Worm (Caenorhabditis elegans) whole organism, L4 larva: ENCODE measurements around the gene F09B9.4.

Experiments used
- D1046.2 ChIP-seq: fragments of 200-800 bp; sonication (Bioruptor generic); IDR thresholded peaks from 2 replicates; pipeline ENCODE4 v1.3.6; 2022; ENCODE audit warnings: missing genetic modification characterization, missing compliant biosample characterization
- F10B5.3 ChIP-seq: sonication (generic microtip); optimal IDR thresholded peaks from 2 replicates; lab custom pipeline; 2016; ENCODE audit warnings: mild to moderate bottlenecking, missing genetic modification characterization, missing compliant biosample characterization
- F44E2.7 ChIP-seq: fragments of 200-800 bp; sonication (Bioruptor generic); IDR thresholded peaks from 2 replicates; pipeline ENCODE4 v2.1.2; 2022; ENCODE audit warnings: missing genetic modification characterization, missing compliant biosample characterization
- T20F7.1 ChIP-seq: fragments of 200-800 bp; sonication (Bioruptor generic); optimal IDR thresholded peaks from 2 replicates; lab custom pipeline; 2018; ENCODE audit warnings: mild to moderate bottlenecking, missing genetic modification characterization, missing compliant biosample characterization
- Y75B8A.6 ChIP-seq: fragments of 200-800 bp; sonication (Bioruptor generic); IDR thresholded peaks from 2 replicates; pipeline ENCODE4 v1.3.6; 2022; ENCODE audit warnings: missing genetic modification reagents, missing genetic modification characterization, missing compliant biosample characterization
- ZK546.5 ChIP-seq, 2 experiments: sonication (generic microtip); optimal IDR thresholded peaks; 2 replicates each; lab custom pipeline; 2017; ENCODE audit warnings: missing biosample characterization in 2 of 2, missing genetic modification characterization in 2 of 2
- aha-1 ChIP-seq: fragments of 150-350 bp; peaks from one replicate; lab custom pipeline; 2014; ENCODE audit warnings: missing biosample characterization, missing genetic modification characterization
- ceh-20 ChIP-seq: fragments of 200-800 bp; sonication (Bioruptor generic); IDR thresholded peaks from 2 replicates; pipeline ENCODE4 v1.3.6; 2022; ENCODE audit warnings: missing genetic modification reagents, missing genetic modification characterization, missing compliant biosample characterization
- ceh-62 ChIP-seq: sonication (generic microtip); optimal IDR thresholded peaks from 2 replicates; lab custom pipeline; 2017; ENCODE audit warnings: missing biosample characterization, missing genetic modification characterization
- ces-1 ChIP-seq: fragments of 150-350 bp; sonication (generic microtip); optimal IDR thresholded peaks from 4 replicates; lab custom pipeline; 2014; ENCODE audit warnings: missing biosample characterization, missing genetic modification reagents, missing genetic modification characterization
- daf-16 ChIP-seq, 3 experiments: sonication (generic microtip); optimal IDR thresholded peaks; 2 replicates each; lab custom pipeline; 2016 to 2017; ENCODE audit warnings: missing genetic modification characterization in 3 of 3, missing genetic modification reagents in 3 of 3, mild to moderate bottlenecking in 2 of 3, missing compliant biosample characterization in 2 of 3, missing biosample characterization in 1 of 3, moderate library complexity in 1 of 3
- dmd-6 ChIP-seq: fragments of 200-800 bp; sonication (Bioruptor generic); IDR thresholded peaks from 2 replicates; pipeline ENCODE4 v1.3.6; 2022; ENCODE audit warnings: missing genetic modification reagents, missing genetic modification characterization, missing compliant biosample characterization
- dmd-8 ChIP-seq: fragments of 200-800 bp; sonication (Bioruptor generic); IDR thresholded peaks from 2 replicates; pipeline ENCODE4 v1.3.6; 2022; ENCODE audit warnings: missing genetic modification characterization, missing compliant biosample characterization
- dve-1 ChIP-seq: sonication (generic microtip); optimal IDR thresholded peaks from 2 replicates; lab custom pipeline; 2017; ENCODE audit warnings: antibody characterized with exemption, mild to moderate bottlenecking, missing genetic modification characterization, missing compliant biosample characterization; ENCODE audit not compliant: insufficient read depth
- hif-1 ChIP-seq, 2 experiments: sonication (generic microtip); optimal IDR thresholded peaks; 2 replicates each; lab custom pipeline; 2016 to 2017; ENCODE audit warnings: missing compliant biosample characterization in 2 of 2, missing genetic modification characterization in 2 of 2, missing genetic modification reagents in 2 of 2, missing genotype in 2 of 2, mild to moderate bottlenecking in 1 of 2
- hlh-11 ChIP-seq: fragments of 200-800 bp; sonication (Bioruptor generic); optimal IDR thresholded peaks from 2 replicates; lab custom pipeline; 2018; ENCODE audit warnings: mild to moderate bottlenecking, missing genetic modification characterization, missing compliant biosample characterization
- hlh-30 ChIP-seq: sonication (generic microtip); optimal IDR thresholded peaks from 2 replicates; lab custom pipeline; 2017; ENCODE audit warnings: antibody characterized with exemption, mild to moderate bottlenecking, missing genetic modification characterization, missing compliant biosample characterization; ENCODE audit not compliant: insufficient read depth
- hmg-1.1 ChIP-seq: fragments of 200-800 bp; sonication (Bioruptor generic); IDR thresholded peaks from 2 replicates; pipeline ENCODE4 v1.3.6; 2022; ENCODE audit warnings: missing genetic modification reagents, missing genetic modification characterization, missing compliant biosample characterization
- jun-1 ChIP-seq: fragments of 150-350 bp; optimal IDR thresholded peaks from 2 replicates; lab custom pipeline; 2014; ENCODE audit warnings: missing biosample characterization, missing genetic modification reagents, missing genetic modification characterization
- lim-7 ChIP-seq: fragments of 200-800 bp; sonication (Bioruptor generic); IDR thresholded peaks from 2 replicates; pipeline ENCODE4 v1.3.6; 2022; ENCODE audit warnings: missing genetic modification characterization, missing compliant biosample characterization
- lin-1 ChIP-seq: fragments of 200-800 bp; sonication (Bioruptor generic); IDR thresholded peaks from 2 replicates; pipeline ENCODE4 v1.3.6; 2022; ENCODE audit warnings: missing genetic modification reagents, missing genetic modification characterization, missing compliant biosample characterization
- lin-15B ChIP-seq: fragments of 150-350 bp; sonication (generic microtip); optimal IDR thresholded peaks from 3 replicates; lab custom pipeline; 2014; ENCODE audit warnings: missing biosample characterization, missing genetic modification characterization
- lsy-2 ChIP-seq, 2 experiments: fragments of 150-350 bp in 1 of 2; sonication (generic microtip) in 1 of 2; optimal IDR thresholded peaks; 2 replicates each; lab custom pipeline; 2014 to 2017; ENCODE audit warnings: missing biosample characterization in 2 of 2, missing genetic modification characterization in 2 of 2
- mdl-1 ChIP-seq, 2 experiments: fragments of 150-350 bp in 1 of 2; sonication (generic microtip) in 1 of 2; optimal IDR thresholded peaks; 2 replicates each; lab custom pipeline; 2014 to 2017; ENCODE audit warnings: missing biosample characterization in 2 of 2, missing genetic modification characterization in 2 of 2
- mdt-29 ChIP-seq: fragments of 200-800 bp; sonication (Bioruptor generic); IDR thresholded peaks from 2 replicates; pipeline ENCODE4 v1.3.6; 2022; ENCODE audit warnings: missing genetic modification reagents, missing genetic modification characterization, missing compliant biosample characterization
- mep-1 ChIP-seq: fragments of 150-350 bp; sonication (generic microtip); optimal IDR thresholded peaks from 3 replicates; lab custom pipeline; 2014; ENCODE audit warnings: missing biosample characterization, missing genetic modification characterization
- mes-2 ChIP-seq: sonication (generic microtip); optimal IDR thresholded peaks from 2 replicates; lab custom pipeline; 2016; ENCODE audit warnings: missing genotype, mild to moderate bottlenecking, missing genetic modification characterization, missing compliant biosample characterization; ENCODE audit not compliant: poor library complexity, severe bottlenecking
- mxl-2 ChIP-seq: fragments of 200-800 bp; sonication (Bioruptor generic); conservative IDR thresholded peaks from 2 replicates; pipeline ENCODE4 v1.3.6; 2022; ENCODE audit warnings: missing genetic modification reagents, missing genetic modification characterization, missing compliant biosample characterization
- nhr-10 ChIP-seq: fragments of 150-350 bp; optimal IDR thresholded peaks from 2 replicates; lab custom pipeline; 2014; ENCODE audit warnings: missing biosample characterization, missing genetic modification characterization
- nhr-102 ChIP-seq: sonication (generic microtip); optimal IDR thresholded peaks from 2 replicates; lab custom pipeline; 2016; ENCODE audit warnings: mild to moderate bottlenecking, missing genetic modification characterization, moderate library complexity, missing compliant biosample characterization
- nhr-11 ChIP-seq: fragments of 150-350 bp; optimal IDR thresholded peaks from 2 replicates; lab custom pipeline; 2014; ENCODE audit warnings: missing biosample characterization, missing genetic modification characterization
- nhr-111 ChIP-seq: fragments of 200-800 bp; sonication (Bioruptor generic); optimal IDR thresholded peaks from 2 replicates; lab custom pipeline; 2018; ENCODE audit warnings: mild to moderate bottlenecking, missing genetic modification characterization, missing compliant biosample characterization
- nhr-28 ChIP-seq: fragments of 150-350 bp; optimal IDR thresholded peaks from 2 replicates; lab custom pipeline; 2014; ENCODE audit warnings: missing biosample characterization, missing genetic modification characterization
- nhr-48 ChIP-seq: sonication (generic microtip); optimal IDR thresholded peaks from 2 replicates; lab custom pipeline; 2016; ENCODE audit warnings: mild to moderate bottlenecking, missing genetic modification characterization, missing compliant biosample characterization
- nhr-6 ChIP-seq: fragments of 150-350 bp; optimal IDR thresholded peaks from 2 replicates; lab custom pipeline; 2014; ENCODE audit warnings: missing biosample characterization, missing genetic modification characterization
- nhr-77 ChIP-seq: fragments of 150-350 bp; optimal IDR thresholded peaks from 2 replicates; lab custom pipeline; 2014; ENCODE audit warnings: missing biosample characterization, missing genetic modification characterization
- pha-4 ChIP-seq, 2 experiments: fragments of 150-350 bp in 1 of 2; fragments of 200-800 bp in 1 of 2; sonication (Bioruptor generic) in 1 of 2; IDR thresholded peaks in 1 of 2; optimal IDR thresholded peaks in 1 of 2; 2 replicates each; pipeline versions ENCODE4 v1.3.6 to Lab custom; 2014 to 2022; ENCODE audit warnings: missing genetic modification characterization in 2 of 2, missing genetic modification reagents in 2 of 2, missing biosample characterization in 1 of 2, missing compliant biosample characterization in 1 of 2
- php-3 ChIP-seq: fragments of 200-800 bp; sonication (Bioruptor generic); IDR thresholded peaks from 2 replicates; pipeline ENCODE4 v1.3.6; 2022; ENCODE audit warnings: missing genetic modification reagents, missing genetic modification characterization, missing compliant biosample characterization
- pqm-1 ChIP-seq: sonication (generic microtip); optimal IDR thresholded peaks from 2 replicates; lab custom pipeline; 2017; ENCODE audit warnings: missing biosample characterization, missing genetic modification characterization
- rbr-2 ChIP-seq: sonication (generic microtip); optimal IDR thresholded peaks from 2 replicates; lab custom pipeline; 2016; ENCODE audit warnings: missing genotype, missing genetic modification characterization, missing compliant biosample characterization
- saeg-2 ChIP-seq: fragments of 200-800 bp; sonication (Bioruptor generic); IDR thresholded peaks from 2 replicates; pipeline ENCODE4 v1.3.6; 2022; ENCODE audit warnings: missing genetic modification reagents, missing genetic modification characterization, missing compliant biosample characterization
- skn-1 ChIP-seq: fragments of 150-350 bp; optimal IDR thresholded peaks from 2 replicates; lab custom pipeline; 2014; ENCODE audit warnings: missing biosample characterization, missing genetic modification characterization
- snpc-4 ChIP-seq: fragments of 150-350 bp; optimal IDR thresholded peaks from 2 replicates; lab custom pipeline; 2014; ENCODE audit warnings: missing biosample characterization, missing genetic modification characterization
- spr-1 ChIP-seq: sonication (generic microtip); optimal IDR thresholded peaks from 2 replicates; lab custom pipeline; 2016; ENCODE audit warnings: mild to moderate bottlenecking, missing genetic modification characterization, missing compliant biosample characterization
- spr-3 ChIP-seq: fragments of 200-800 bp; sonication (Bioruptor generic); optimal IDR thresholded peaks from 2 replicates; lab custom pipeline; 2018; ENCODE audit warnings: mild to moderate bottlenecking, missing genetic modification characterization, missing compliant biosample characterization
- tag-97 ChIP-seq: fragments of 200-800 bp; sonication (Bioruptor generic); IDR thresholded peaks from 2 replicates; pipeline ENCODE4 v1.3.6; 2022; ENCODE audit warnings: missing genetic modification characterization, missing compliant biosample characterization
- tra-1 ChIP-seq: fragments of 200-800 bp; sonication (Bioruptor generic); IDR thresholded peaks from 2 replicates; pipeline ENCODE4 v1.3.6; 2022; ENCODE audit warnings: missing genetic modification reagents, missing genetic modification characterization, missing compliant biosample characterization
- unc-130 ChIP-seq: sonication (generic microtip); optimal IDR thresholded peaks from 2 replicates; lab custom pipeline; 2016; ENCODE audit warnings: missing genetic modification reagents, missing genetic modification characterization, missing compliant biosample characterization
- vab-7 ChIP-seq: fragments of 200-800 bp; sonication (Bioruptor generic); IDR thresholded peaks from 2 replicates; pipeline ENCODE4 v1.3.6; 2022; ENCODE audit warnings: missing genetic modification reagents, missing genetic modification characterization, missing compliant biosample characterization
- zip-2 ChIP-seq: fragments of 150-350 bp; optimal IDR thresholded peaks from 2 replicates; lab custom pipeline; 2014; ENCODE audit warnings: missing biosample characterization, missing genetic modification characterization

Gene F09B9.4

DNA sequence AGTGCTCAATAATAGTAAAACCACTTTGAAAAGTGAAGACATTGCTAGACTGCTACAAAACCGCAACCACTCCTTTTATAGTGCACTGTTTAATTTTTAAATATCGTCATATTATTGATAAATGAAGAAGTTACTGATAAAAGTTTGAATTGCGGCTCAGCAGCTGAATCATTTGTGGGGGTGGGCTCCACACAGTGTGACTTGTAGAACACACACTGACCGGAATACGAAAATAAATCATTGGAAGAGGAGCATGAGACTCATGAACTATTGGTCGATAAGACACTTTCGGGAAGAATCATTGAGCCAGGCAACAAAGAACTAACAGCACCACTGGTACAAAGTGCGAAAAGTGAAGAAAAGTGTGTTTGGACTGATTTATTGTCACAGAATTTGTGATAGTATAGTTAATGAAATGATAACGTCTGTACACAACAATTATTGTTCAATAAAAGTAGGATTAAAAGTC, 18.4 kb upstream of the F09B9.4 start, which contains the start of gene oac-14:
TSS of gene oac-14 (minus strand) at position 51 of the 469 bp plus-strand sequence.
- TF ChIP-seq jun-1 (tag; lab: Kevin White, UChicago) (peak; percentile 55), nhr-102 (tag; lab: Kevin White, UChicago) (peak; percentile 85), spr-1 (peak; percentile 21), dve-1 (tag; lab: Kevin White, UChicago) (peak; percentile 96), tra-1 (GFP tag; lab: Robert Waterston, UW) (peak; percentile 81), dmd-6 (GFP tag; lab: Robert Waterston, UW) (peak; percentile 95), pha-4 (GFP tag; IDR thresholded peaks at IDR 0.05; lab: Robert Waterston, UW) (peak; percentile 37; the same call in 1 of the 2 replicates), pha-4 (tag; optimal IDR thresholded peaks at IDR 0.05; lab: Kevin White, UChicago) (no peak), hmg-1.1 (GFP tag; lab: Robert Waterston, UW) (0 out of 2 replicates have a peak, but pooled peaks have one; percentile 16), lin-1 (peak; percentile 70), mxl-2 (no peak), aha-1 (tag; lab: Kevin White, UChicago) (peak; percentile 31), ceh-20 (GFP tag; lab: Robert Waterston, UW) (peak; percentile 82), mdl-1 (tag; optimal IDR thresholded peaks at IDR 0.05; lab: Kevin White, UChicago) (peak in 1 of 2 experiments; percentile 50), vab-7 (no peak), nhr-28 (tag; lab: Kevin White, UChicago) (peak; percentile 98), nhr-77 (tag; lab: Kevin White, UChicago) (peak; percentile 87), F10B5.3 (tag; lab: Kevin White, UChicago) (no peak), pqm-1 (tag; lab: Kevin White, UChicago) (peak; percentile 81), nhr-10 (tag; lab: Kevin White, UChicago) (peak; percentile 74), D1046.2 (no peak), nhr-6 (tag; lab: Kevin White, UChicago) (no peak), ceh-62 (tag; lab: Kevin White, UChicago) (no peak), T20F7.1 (GFP tag; lab: Kevin White, UChicago) (peak; percentile 51), nhr-48 (tag; lab: Kevin White, UChicago) (peak; percentile 88), saeg-2 (GFP tag; lab: Robert Waterston, UW) (peak; percentile 17; the same call in 1 of the 2 replicates), daf-16 (GFP tag; optimal IDR thresholded peaks at IDR 0.05; lab: Kevin White, UChicago) (peak in 1 of 2 experiments; percentile 81), daf-16 (tag; optimal IDR thresholded peaks at IDR 0.05; lab: Kevin White, UChicago) (peak; percentile 95), php-3 (GFP tag; lab: Robert Waterston, UW) (peak; percentile 97), hif-1 (tag; optimal IDR thresholded peaks at IDR 0.05; lab: Kevin White, UChicago) (peak in 1 of 2 experiments; percentile 37), mdt-29 (GFP tag; lab: Robert Waterston, UW) (peak; percentile 83), mep-1 (tag; lab: Kevin White, UChicago) (peak; percentile 34), hlh-11 (tag; lab: Kevin White, UChicago) (peak; percentile 95), nhr-11 (tag; lab: Kevin White, UChicago) (peak; percentile 42), hlh-30 (tag; lab: Kevin White, UChicago) (peak; percentile 48), mes-2 (tag; lab: Kevin White, UChicago) (peak; percentile 54), spr-3 (no peak), lsy-2 (tag; optimal IDR thresholded peaks at IDR 0.05; lab: Kevin White, UChicago) (peak in 1 of 2 experiments; percentile 38), Y75B8A.6 (no peak), zip-2 (tag; lab: Kevin White, UChicago) (peak; percentile 38)

DNA sequence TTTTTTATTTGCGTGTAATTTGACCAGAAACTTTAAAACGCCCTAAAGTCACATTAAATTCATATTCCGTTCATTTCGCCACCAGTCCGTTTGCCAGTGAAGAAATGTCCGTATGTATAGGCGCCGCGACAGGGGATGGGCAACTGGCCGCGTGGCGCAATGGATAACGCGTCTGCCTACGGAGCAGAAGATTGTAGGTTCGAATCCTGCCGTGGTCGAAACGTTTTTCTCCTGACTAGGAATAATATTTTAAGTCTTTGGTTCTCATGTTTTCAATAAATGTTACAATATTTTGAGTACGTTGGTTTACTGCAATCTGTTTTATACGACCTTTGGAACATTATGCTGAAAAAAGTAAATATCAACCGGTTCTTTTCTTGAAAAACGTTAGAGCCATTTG, 15.4 kb upstream of the F09B9.4 start:
- peak; percentile 64 for TF ChIP-seq nhr-48 (tag; lab: Kevin White, UChicago)
- peak; percentile 80 for TF ChIP-seq dmd-8 (GFP tag; lab: Robert Waterston, UW)
- peak; percentile 93 for TF ChIP-seq F44E2.7 (GFP tag; lab: Robert Waterston, UW)
- TF ChIP-seq skn-1 (tag; lab: Kevin White, UChicago), result no peak
- peak; percentile 76 for TF ChIP-seq nhr-111 (GFP tag; lab: Kevin White, UChicago)
- peak; percentile 64 for TF ChIP-seq rbr-2 (tag; lab: Kevin White, UChicago)
- peak; percentile 90 for TF ChIP-seq lim-7 (GFP tag; lab: Robert Waterston, UW)
- TF ChIP-seq ces-1 (GFP tag; lab: Kevin White, UChicago), result peak; percentile 5
- TF ChIP-seq unc-130 (GFP tag; lab: Kevin White, UChicago), result peak; percentile 47
- TF ChIP-seq lin-15B (tag; lab: Kevin White, UChicago), result no peak
- no peak for TF ChIP-seq snpc-4 (tag; lab: Kevin White, UChicago)
- peak; percentile 15 for TF ChIP-seq nhr-28 (tag; lab: Kevin White, UChicago)
- no peak for TF ChIP-seq ZK546.5 (tag; optimal IDR thresholded peaks at IDR 0.05; lab: Kevin White, UChicago)
- peak in 1 of 2 experiments; percentile 71 for TF ChIP-seq lsy-2 (tag; optimal IDR thresholded peaks at IDR 0.05; lab: Kevin White, UChicago)
- no peak for TF ChIP-seq tag-97 (GFP tag; lab: Robert Waterston, UW)
